Worm (Caenorhabditis elegans): Measurements from ENCODE around the gene fbxa-25.
"Not testable (repeated sequence)": the region's sequence is repeated elsewhere in the genome, so short reads cannot be mapped to it uniquely, and the experiment has no call there.

Gene fbxa-25

ce11 chrIII:1357973-1358372, 8.7 kb upstream of the fbxa-25 start, which contains the start of gene Y82E9BR.8:
Gene Y82E9BR.8 (minus strand): TSS chrIII:1358073.
- not testable (repeated sequence) for TF ChIP-seq ztf-28 (GFP tag; IDR thresholded peaks at IDR 0.05); lag-1 (GFP tag; IDR thresholded peaks at IDR 0.05); F10E7.11 (tag; optimal IDR thresholded peaks at IDR 0.05)

ce11 chrIII:1355320-1355719, 6.1 kb upstream of the fbxa-25 start, which contains the start of gene Y82E9BL.1:
Gene Y82E9BL.1 (minus strand): TSS chrIII:1355420.
- TF ChIP-seq ceh-27 (GFP tag; optimal IDR thresholded peaks at IDR 0.05) (no peak), K11D2.4 (GFP tag; IDR thresholded peaks at IDR 0.05) (no peak), pbrm-1 (GFP tag; IDR thresholded peaks at IDR 0.05) (no peak), dpl-1 (GFP tag; optimal IDR thresholded peaks at IDR 0.05) (no peak), pha-4 (tag; optimal IDR thresholded peaks at IDR 0.05) (no peak), ceh-91 (GFP tag; IDR thresholded peaks at IDR 0.05) (no peak), ceh-79 (tag; optimal IDR thresholded peaks at IDR 0.05) (no peak), F23B12.7 (tag; optimal IDR thresholded peaks at IDR 0.05; ENCODE audit: insufficient read depth) (no peak), B0019.2 (GFP tag; conservative IDR thresholded peaks at IDR 0.05) (no peak)

- TF ChIP-seq sea-2 (GFP tag; IDR thresholded peaks at IDR 0.05) = no peak
- TF ChIP-seq tbp1 (GFP tag; optimal IDR thresholded peaks at IDR 0.05) = peak; percentile 85
- TF ChIP-seq snpc-1.1 (tag; optimal IDR thresholded peaks at IDR 0.05; ENCODE audit: insufficient read depth) = peak; percentile 25
- no peak for TF ChIP-seq nfya-1 (tag; optimal IDR thresholded peaks at IDR 0.05; ENCODE audit: borderline replicate concordance, insufficient read depth)
- no peak for TF ChIP-seq ztf-18 (tag; optimal IDR thresholded peaks at IDR 0.05)
- peak; percentile 64; the same call in 1 of the 2 replicates for TF ChIP-seq lin-26 (GFP tag; IDR thresholded peaks at IDR 0.05)
- no peak for TF ChIP-seq ama-1 (optimal IDR thresholded peaks at IDR 0.05)
- TF ChIP-seq ama-1 (GFP tag; optimal IDR thresholded peaks at IDR 0.05) = no peak
- TF ChIP-seq aptf-3 (GFP tag; IDR thresholded peaks at IDR 0.05) = no peak
- TF ChIP-seq F55B11.4 (tag; optimal IDR thresholded peaks at IDR 0.05; ENCODE audit: borderline replicate concordance, insufficient read depth) = no peak
- no peak for TF ChIP-seq nhr-80 (tag; optimal IDR thresholded peaks at IDR 0.05)
- TF ChIP-seq him-1 (tag; optimal IDR thresholded peaks at IDR 0.05) = peak; percentile 33
- TF ChIP-seq tbx-9 (tag; optimal IDR thresholded peaks at IDR 0.05; ENCODE audit: borderline replicate concordance) = no peak
- TF ChIP-seq dox-1 (GFP tag; IDR thresholded peaks at IDR 0.05) = no peak
- no peak for TF ChIP-seq snpc-1.3 (tag; optimal IDR thresholded peaks at IDR 0.05; ENCODE audit: insufficient read depth)
- TF ChIP-seq nhr-27 (tag; optimal IDR thresholded peaks at IDR 0.05) = no peak
- TF ChIP-seq let-526 (GFP tag; IDR thresholded peaks at IDR 0.05) = no peak
- TF ChIP-seq egl-44 (GFP tag; IDR thresholded peaks at IDR 0.05) = no peak
- no peak for TF ChIP-seq Y53G8AR.9 (GFP tag; conservative IDR thresholded peaks at IDR 0.05)
- TF ChIP-seq nfyb-1 (GFP tag; IDR thresholded peaks at IDR 0.05) = 0 out of 2 replicates have a peak, but pooled peaks have one; percentile 36
- TF ChIP-seq B0019.2 (GFP tag; conservative IDR thresholded peaks at IDR 0.05) = no peak
- no peak for TF ChIP-seq mcd-1 (GFP tag; IDR thresholded peaks at IDR 0.05)
- no peak for TF ChIP-seq mxl-1 (tag; optimal IDR thresholded peaks at IDR 0.05)
- no peak for TF ChIP-seq ceh-79 (tag; optimal IDR thresholded peaks at IDR 0.05)
- TF ChIP-seq somi-1 (GFP tag; optimal IDR thresholded peaks at IDR 0.05) = no peak
- no peak for TF ChIP-seq B0336.3 (GFP tag; IDR thresholded peaks at IDR 0.05)
- no peak for TF ChIP-seq gei-17 (GFP tag; optimal IDR thresholded peaks at IDR 0.05)
- no peak for TF ChIP-seq F52B5.7 (tag; optimal IDR thresholded peaks at IDR 0.05)
- TF ChIP-seq cebp-2 (GFP tag; IDR thresholded peaks at IDR 0.05) = no peak
- TF ChIP-seq C06A6.2 (GFP tag; conservative IDR thresholded peaks at IDR 0.05) = no peak
- no peak for TF ChIP-seq lin-35 (GFP tag; optimal IDR thresholded peaks at IDR 0.05)
- TF ChIP-seq madf-6 (GFP tag; IDR thresholded peaks at IDR 0.05) = no peak
- no peak for TF ChIP-seq F33H1.4 (GFP tag; IDR thresholded peaks at IDR 0.05)
- no peak for TF ChIP-seq B0035.1 (tag; optimal IDR thresholded peaks at IDR 0.05)
- TF ChIP-seq rpc-1 (optimal IDR thresholded peaks at IDR 0.05) = peak; percentile 49
- TF ChIP-seq rpc-1 (tag; optimal IDR thresholded peaks at IDR 0.05) = peak; percentile 72
Observed at ce11 chrIII:1354523-1354922, 5.3 kb upstream of the fbxa-25 start.
